Worm (Caenorhabditis elegans) whole organism, L1 larva: ENCODE data around the gene col-109.

ENCODE experiments used
- C04F5.9 ChIP-seq: sonication (generic microtip); optimal IDR thresholded peaks from 2 replicates; lab custom pipeline; 2016; ENCODE audit warnings: missing genetic modification characterization, missing compliant biosample characterization
- C16A3.4 ChIP-seq: fragments of 150-350 bp; optimal IDR thresholded peaks from 2 replicates; lab custom pipeline; 2014; ENCODE audit warnings: missing biosample characterization, missing genetic modification characterization
- C34B4.2 ChIP-seq: sonication (generic microtip); optimal IDR thresholded peaks from 2 replicates; lab custom pipeline; 2017; ENCODE audit warnings: mild to moderate bottlenecking, missing genetic modification characterization, missing compliant biosample characterization
- Y116A8C.19 ChIP-seq: sonication (generic microtip); optimal IDR thresholded peaks from 2 replicates; lab custom pipeline; 2016; ENCODE audit warnings: missing compliant biosample characterization, missing genetic modification characterization, borderline replicate concordance
- aha-1 ChIP-seq: fragments of 150-350 bp; optimal IDR thresholded peaks from 2 replicates; lab custom pipeline; 2014; ENCODE audit warnings: missing biosample characterization, missing genetic modification characterization
- aly-2 ChIP-seq: fragments of 150-350 bp; optimal IDR thresholded peaks from 2 replicates; lab custom pipeline; 2014; ENCODE audit warnings: missing biosample characterization, missing genetic modification characterization
- blmp-1 ChIP-seq: fragments of 150-350 bp; optimal IDR thresholded peaks from 2 replicates; lab custom pipeline; 2014; ENCODE audit warnings: missing biosample characterization, missing genetic modification characterization
- ceh-63 ChIP-seq: fragments of 200-800 bp; sonication (Bioruptor generic); optimal IDR thresholded peaks from 2 replicates; lab custom pipeline; 2018; ENCODE audit warnings: mild to moderate bottlenecking, missing genetic modification characterization, missing compliant biosample characterization
- ceh-8 ChIP-seq: fragments of 200-800 bp; sonication (Bioruptor generic); optimal IDR thresholded peaks from 2 replicates; lab custom pipeline; 2018; ENCODE audit warnings: mild to moderate bottlenecking, missing genetic modification characterization, moderate library complexity, missing compliant biosample characterization
- ceh-82 ChIP-seq, 3 experiments: fragments of 150-350 bp in 1 of 3; sonication (generic microtip) in 2 of 3; optimal IDR thresholded peaks; 2 replicates each; lab custom pipeline; 2014 to 2017; ENCODE audit warnings: missing biosample characterization in 3 of 3, missing genetic modification characterization in 3 of 3
- ces-1 ChIP-seq: fragments of 150-350 bp; optimal IDR thresholded peaks from 2 replicates; lab custom pipeline; 2014; ENCODE audit warnings: missing biosample characterization, missing genetic modification reagents, missing genetic modification characterization
- dsc-1 ChIP-seq: sonication (generic microtip); optimal IDR thresholded peaks from 2 replicates; lab custom pipeline; 2016; ENCODE audit warnings: mild to moderate bottlenecking, missing genetic modification characterization, missing compliant biosample characterization
- efl-1 ChIP-seq, 4 experiments: fragments of 150-350 bp; optimal IDR thresholded peaks in 3 of 4; peaks in 1 of 4; 1 replicate in 1 of 4; 2 replicates in 3 of 4; lab custom pipeline; 2014; ENCODE audit warnings: missing biosample characterization in 2 of 4, missing genetic modification characterization in 2 of 4, missing genetic modification reagents in 2 of 4
- efl-3 ChIP-seq: fragments of 200-800 bp; sonication (Bioruptor generic); optimal IDR thresholded peaks from 2 replicates; lab custom pipeline; 2018; ENCODE audit warnings: mild to moderate bottlenecking, missing genetic modification characterization, missing compliant biosample characterization
- egl-13 ChIP-seq: sonication (generic microtip); optimal IDR thresholded peaks from 2 replicates; lab custom pipeline; 2016; ENCODE audit warnings: missing genotype, missing genetic modification reagents, missing genetic modification characterization, missing compliant biosample characterization
- egl-27 ChIP-seq, 2 experiments: fragments of 150-350 bp in 1 of 2; sonication (generic microtip); optimal IDR thresholded peaks; 3 replicates each; lab custom pipeline; 2017 to 2018; ENCODE audit warnings: missing biosample characterization in 2 of 2, missing genetic modification characterization in 2 of 2, missing genetic modification reagents in 2 of 2
- ets-5 ChIP-seq: fragments of 200-800 bp; sonication (Bioruptor generic); IDR thresholded peaks from 2 replicates; pipeline ENCODE4 v1.3.6; 2022; ENCODE audit warnings: missing genetic modification characterization, missing compliant biosample characterization
- fkh-4 ChIP-seq: sonication (generic microtip); optimal IDR thresholded peaks from 2 replicates; lab custom pipeline; 2016; ENCODE audit warnings: missing compliant biosample characterization, missing genetic modification characterization, borderline replicate concordance
- fkh-8 ChIP-seq: sonication (generic microtip); optimal IDR thresholded peaks from 2 replicates; lab custom pipeline; 2016; ENCODE audit warnings: mild to moderate bottlenecking, missing genetic modification characterization, missing compliant biosample characterization
- fos-1 ChIP-seq: fragments of 150-350 bp; optimal IDR thresholded peaks from 2 replicates; lab custom pipeline; 2014; ENCODE audit warnings: missing biosample characterization, missing genetic modification characterization
- grh-1 ChIP-seq: fragments of 200-800 bp; sonication (Bioruptor generic); IDR thresholded peaks from 2 replicates; pipeline ENCODE4 v1.3.6; 2022; ENCODE audit warnings: missing genetic modification reagents, missing genetic modification characterization, missing compliant biosample characterization
- hpl-2 ChIP-seq: fragments of 150-350 bp; optimal IDR thresholded peaks from 2 replicates; lab custom pipeline; 2014; ENCODE audit warnings: missing biosample characterization, missing genetic modification reagents, missing genetic modification characterization
- isw-1 ChIP-seq: fragments of 200-800 bp; sonication (Bioruptor generic); IDR thresholded peaks from 2 replicates; pipeline ENCODE4 v1.3.6; 2022; ENCODE audit warnings: missing genetic modification characterization, missing compliant biosample characterization
- jun-1 ChIP-seq: fragments of 150-350 bp; optimal IDR thresholded peaks from 2 replicates; lab custom pipeline; 2014; ENCODE audit warnings: missing biosample characterization, missing genetic modification reagents, missing genetic modification characterization
- lin-13 ChIP-seq: fragments of 150-350 bp; optimal IDR thresholded peaks from 2 replicates; lab custom pipeline; 2014; ENCODE audit warnings: missing biosample characterization, missing genetic modification reagents, missing genetic modification characterization
- lin-35 ChIP-seq, 2 experiments: fragments of 150-350 bp; optimal IDR thresholded peaks; 2 replicates each; lab custom pipeline; 2014; ENCODE audit warnings: missing biosample characterization in 2 of 2, missing genetic modification characterization in 2 of 2, missing genetic modification reagents in 2 of 2
- lin-39 ChIP-seq: fragments of 150-350 bp; optimal IDR thresholded peaks from 2 replicates; lab custom pipeline; 2014; ENCODE audit warnings: missing biosample characterization, missing genetic modification reagents, missing genetic modification characterization
- lir-3 ChIP-seq: sonication (generic microtip); optimal IDR thresholded peaks from 2 replicates; lab custom pipeline; 2016; ENCODE audit warnings: mild to moderate bottlenecking, missing genetic modification characterization, moderate library complexity, missing compliant biosample characterization; ENCODE audit not compliant: poor library complexity
- lsy-2 ChIP-seq, 2 experiments: fragments of 150-350 bp; optimal IDR thresholded peaks; 2 replicates each; lab custom pipeline; 2014; ENCODE audit warnings: missing biosample characterization in 2 of 2, missing genetic modification characterization in 2 of 2
- mdl-1 ChIP-seq, 2 experiments: fragments of 150-350 bp; optimal IDR thresholded peaks; 2 replicates each; lab custom pipeline; 2014 to 2017; ENCODE audit warnings: missing biosample characterization in 2 of 2, missing genetic modification characterization in 2 of 2, inconsistent platforms in 1 of 2
- mef-2 ChIP-seq: fragments of 150-350 bp; optimal IDR thresholded peaks from 2 replicates; lab custom pipeline; 2014; ENCODE audit warnings: missing biosample characterization, missing genetic modification characterization
- mep-1 ChIP-seq: fragments of 150-350 bp; optimal IDR thresholded peaks from 2 replicates; lab custom pipeline; 2014; ENCODE audit warnings: missing biosample characterization, missing genetic modification characterization
- nhr-11 ChIP-seq: fragments of 150-350 bp; optimal IDR thresholded peaks from 2 replicates; lab custom pipeline; 2014; ENCODE audit warnings: missing biosample characterization, missing genetic modification characterization
- nhr-19 ChIP-seq: fragments of 200-800 bp; sonication (Bioruptor generic); conservative IDR thresholded peaks from 2 replicates; pipeline ENCODE4 v1.3.6; 2022; ENCODE audit warnings: missing genetic modification characterization, missing compliant biosample characterization
- nhr-20 ChIP-seq: sonication (generic microtip); optimal IDR thresholded peaks from 2 replicates; lab custom pipeline; 2016; ENCODE audit warnings: mild to moderate bottlenecking, missing genetic modification characterization, missing compliant biosample characterization
- nhr-28 ChIP-seq: fragments of 150-350 bp; optimal IDR thresholded peaks from 2 replicates; lab custom pipeline; 2014; ENCODE audit warnings: missing biosample characterization, missing genetic modification characterization
- nhr-71 ChIP-seq: sonication (generic microtip); optimal IDR thresholded peaks from 2 replicates; lab custom pipeline; 2016; ENCODE audit warnings: mild to moderate bottlenecking, missing genetic modification characterization, moderate library complexity, missing compliant biosample characterization
- nhr-77 ChIP-seq: fragments of 150-350 bp; optimal IDR thresholded peaks from 2 replicates; lab custom pipeline; 2014; ENCODE audit warnings: missing biosample characterization, missing genetic modification characterization
- nhr-85 ChIP-seq: sonication (generic microtip); peaks from one replicate; lab custom pipeline; 2016; ENCODE audit warnings: missing genetic modification characterization, inconsistent platforms, missing compliant biosample characterization
- pax-3 ChIP-seq: fragments of 200-800 bp; sonication (Bioruptor generic); optimal IDR thresholded peaks from 2 replicates; lab custom pipeline; 2018; ENCODE audit warnings: mild to moderate bottlenecking, missing genetic modification characterization, moderate library complexity, missing compliant biosample characterization
- rnt-1 ChIP-seq: sonication (generic microtip); optimal IDR thresholded peaks from 2 replicates; lab custom pipeline; 2016; ENCODE audit warnings: mild to moderate bottlenecking, missing genetic modification characterization, moderate library complexity, missing compliant biosample characterization
- skn-1 ChIP-seq: fragments of 150-350 bp; optimal IDR thresholded peaks from 2 replicates; lab custom pipeline; 2014; ENCODE audit warnings: missing biosample characterization, missing genetic modification characterization
- snu-23 ChIP-seq: sonication (generic microtip); optimal IDR thresholded peaks from 2 replicates; lab custom pipeline; 2016; ENCODE audit warnings: missing genetic modification characterization, missing compliant biosample characterization
- sox-4 ChIP-seq: sonication (generic microtip); optimal IDR thresholded peaks from 2 replicates; lab custom pipeline; 2016; ENCODE audit warnings: missing genetic modification characterization, missing compliant biosample characterization
- sup-37 ChIP-seq: fragments of 200-800 bp; sonication (Bioruptor generic); optimal IDR thresholded peaks from 2 replicates; lab custom pipeline; 2018; ENCODE audit warnings: mild to moderate bottlenecking, missing genetic modification characterization, missing compliant biosample characterization
- swsn-7 ChIP-seq: sonication (generic microtip); optimal IDR thresholded peaks from 2 replicates; lab custom pipeline; 2016; ENCODE audit warnings: missing genetic modification characterization, missing compliant biosample characterization
- tbx-2 ChIP-seq: sonication (generic microtip); optimal IDR thresholded peaks from 2 replicates; lab custom pipeline; 2016; ENCODE audit warnings: missing genetic modification characterization, missing compliant biosample characterization
- tlp-1 ChIP-seq: fragments of 150-350 bp; optimal IDR thresholded peaks from 2 replicates; lab custom pipeline; 2014; ENCODE audit warnings: missing biosample characterization, missing genetic modification characterization
- unc-130 ChIP-seq: fragments of 150-350 bp; optimal IDR thresholded peaks from 2 replicates; lab custom pipeline; 2017; ENCODE audit warnings: missing biosample characterization, missing genetic modification characterization, inconsistent platforms
- xbp-1 ChIP-seq: sonication (generic microtip); optimal IDR thresholded peaks from 2 replicates; lab custom pipeline; 2016; ENCODE audit warnings: missing genetic modification characterization, missing compliant biosample characterization
- zag-1 ChIP-seq: fragments of 150-350 bp; optimal IDR thresholded peaks from 2 replicates; lab custom pipeline; 2014; ENCODE audit warnings: missing biosample characterization, missing genetic modification characterization
- zip-4 ChIP-seq: fragments of 200-800 bp; sonication (Bioruptor generic); optimal IDR thresholded peaks from 2 replicates; lab custom pipeline; 2018; ENCODE audit warnings: mild to moderate bottlenecking, missing genetic modification characterization, moderate library complexity, missing compliant biosample characterization
- ztf-4 ChIP-seq: fragments of 150-350 bp; optimal IDR thresholded peaks from 2 replicates; lab custom pipeline; 2014; ENCODE audit warnings: missing biosample characterization, missing genetic modification characterization

The col-109 gene

ce11 chrIV:1857866-1858271 is 37.8 kb upstream of the col-109 start (continued):
- TF ChIP-seq blmp-1 (tag; lab: Kevin White, UChicago) (peak; percentile 80), zip-4 (GFP tag; lab: Kevin White, UChicago) (no peak), hpl-2 (GFP tag; lab: Kevin White, UChicago) (no peak), mep-1 (tag; lab: Kevin White, UChicago) (peak; percentile 67), efl-3 (GFP tag; lab: Kevin White, UChicago) (no peak), fkh-4 (tag; lab: Kevin White, UChicago) (no peak), dsc-1 (tag; lab: Kevin White, UChicago) (no peak), aly-2 (no peak), ets-5 (GFP tag; lab: Robert Waterston, UW) (no peak), tlp-1 (tag; lab: Kevin White, UChicago) (no peak), swsn-7 (tag; lab: Kevin White, UChicago) (peak; percentile 68), efl-1 (optimal IDR thresholded peaks at IDR 0.05; lab: Kevin White, UChicago) (peak; percentile 57 to 61), efl-1 (GFP tag; optimal IDR thresholded peaks at IDR 0.05 in 1 of 2; lab: Kevin White, UChicago) (peak; percentile 27 to 96), egl-27 (tag; optimal IDR thresholded peaks at IDR 0.05; lab: Kevin White, UChicago) (no peak), nhr-71 (tag; lab: Kevin White, UChicago) (peak; percentile 92), ceh-63 (GFP tag; lab: Kevin White, UChicago) (no peak), sup-37 (peak; percentile 11), pax-3 (tag; lab: Kevin White, UChicago) (peak; percentile 14), C04F5.9 (no peak), tbx-2 (tag; lab: Kevin White, UChicago) (peak; percentile 73), nhr-77 (tag; lab: Kevin White, UChicago) (peak; percentile 70), nhr-20 (tag; lab: Kevin White, UChicago) (peak; percentile 84), ces-1 (GFP tag; lab: Kevin White, UChicago) (no peak), nhr-85 (peak; percentile 91), fos-1 (tag; lab: Kevin White, UChicago) (no peak), mef-2 (tag; lab: Kevin White, UChicago) (no peak), lin-35 (GFP tag; optimal IDR thresholded peaks at IDR 0.05; lab: Kevin White, UChicago) (peak; percentile 39 to 73), nhr-19 (GFP tag; lab: Robert Waterston, UW) (peak; percentile 74), isw-1 (GFP tag; lab: Robert Waterston, UW) (peak; percentile 22), lin-39 (tag; lab: Kevin White, UChicago) (peak; percentile 28), nhr-11 (tag; lab: Kevin White, UChicago) (no peak), egl-13 (tag; lab: Kevin White, UChicago) (peak; percentile 21), mdl-1 (tag; optimal IDR thresholded peaks at IDR 0.05; lab: Kevin White, UChicago) (peak; percentile 16 to 89), C16A3.4 (tag; lab: Kevin White, UChicago) (peak; percentile 42), fkh-8 (tag; lab: Kevin White, UChicago) (no peak), snu-23 (peak; percentile 72), nhr-28 (tag; lab: Kevin White, UChicago) (no peak), unc-130 (tag; lab: Kevin White, UChicago) (peak; percentile 70), lsy-2 (tag; optimal IDR thresholded peaks at IDR 0.05; lab: Kevin White, UChicago) (peak; percentile 62 to 77), rnt-1 (tag; lab: Kevin White, UChicago) (peak; percentile 80), C34B4.2 (tag; lab: Kevin White, UChicago) (peak; percentile 10), ceh-8 (GFP tag; lab: Kevin White, UChicago) (peak; percentile 3), aha-1 (no peak), grh-1 (GFP tag; lab: Robert Waterston, UW) (peak; percentile 54), ztf-4 (tag; lab: Kevin White, UChicago) (peak; percentile 39), zag-1 (tag; lab: Kevin White, UChicago) (no peak), xbp-1 (tag; lab: Kevin White, UChicago) (peak; percentile 47), skn-1 (tag; lab: Kevin White, UChicago) (peak; percentile 32), Y116A8C.19 (tag; lab: Kevin White, UChicago) (no peak), sox-4 (no peak), jun-1 (peak; percentile 35), ceh-82 (tag; optimal IDR thresholded peaks at IDR 0.05; lab: Kevin White, UChicago) (peak in 1 of 3 experiments; percentile 67), lir-3 (tag; lab: Kevin White, UChicago) (no peak), lin-13 (GFP tag; lab: Kevin White, UChicago) (peak; percentile 78)
